Worm (Caenorhabditis elegans): Measurements from ENCODE around the gene C16D9.5.

DNA sequence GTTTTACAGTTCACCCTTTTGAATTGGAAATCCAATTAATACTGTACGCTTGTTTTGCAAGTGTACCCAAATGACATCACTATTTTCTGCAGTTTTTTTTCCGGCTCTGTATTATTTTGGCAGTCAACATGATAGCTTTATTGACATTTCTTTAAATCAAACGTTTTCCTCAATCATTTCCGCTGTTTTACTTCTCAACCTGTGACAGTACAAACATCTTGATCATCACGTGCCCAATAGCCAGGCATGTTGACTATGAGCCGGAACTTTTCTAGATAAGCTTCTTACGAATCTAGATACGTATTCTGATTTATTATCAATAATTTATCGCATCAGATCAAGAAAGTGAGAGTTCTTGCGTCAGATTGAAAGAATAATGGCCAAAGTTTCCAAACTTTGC, 24.5 kb upstream of the C16D9.5 start:
- TF ChIP-seq W03F9.2 (tag; optimal IDR thresholded peaks at IDR 0.05) (no peak), him-1 (tag; optimal IDR thresholded peaks at IDR 0.05) (no peak)

Data from whole organism, L4/young adult.